Fruit fly (Drosophila melanogaster): ENCODE results near the gene CG3698.

Gene CG3698

dm6 chr3L:20841465-20842109 is 43.4 kb upstream of the CG3698 start, which contains the start of the genes CSN3 and CG11456 (continued):
- no peak for TF ChIP-seq CG7928 (GFP tag; optimal IDR thresholded peaks at IDR 0.05)
- peak; percentile 89 for TF ChIP-seq stwl (tag; optimal IDR thresholded peaks at IDR 0.05)
- TF ChIP-seq PHDP (tag; optimal IDR thresholded peaks at IDR 0.05), result no peak
- no peak for TF ChIP-seq CG6272 (GFP tag; IDR thresholded peaks at IDR 0.05)
- TF ChIP-seq CG2199 (GFP tag; IDR thresholded peaks at IDR 0.05), result 0 out of 3 replicates have a peak, but pooled peaks have one; percentile 47
- no peak for TF ChIP-seq CG6683 (GFP tag; optimal IDR thresholded peaks at IDR 0.05)
- TF ChIP-seq Opbp (GFP tag; IDR thresholded peaks at IDR 0.05; ENCODE audit: partially characterized antibody), result peak; percentile 71
- no peak for TF ChIP-seq gcm2 (GFP tag; optimal IDR thresholded peaks at IDR 0.05)
- TF ChIP-seq chinmo (GFP tag; IDR thresholded peaks at IDR 0.05; ENCODE audit: partially characterized antibody), result no peak
- TF ChIP-seq caup (GFP tag; optimal IDR thresholded peaks at IDR 0.05; ENCODE audit: severe bottlenecking), result peak; percentile 46
- no peak for TF ChIP-seq CG6813 (GFP tag; optimal IDR thresholded peaks at IDR 0.05)
- TF ChIP-seq CG1792 (GFP tag; optimal IDR thresholded peaks at IDR 0.05), result peak; percentile 24
- peak; percentile 61; the same call in 1 of the 3 replicates for TF ChIP-seq ken (GFP tag; IDR thresholded peaks at IDR 0.05)
- no peak for TF ChIP-seq grn (GFP tag; optimal IDR thresholded peaks at IDR 0.05)
- no peak for TF ChIP-seq CG10366 (GFP tag; IDR thresholded peaks at IDR 0.05)
- peak; percentile 43 for TF ChIP-seq scrt (GFP tag; optimal IDR thresholded peaks at IDR 0.05)
- no peak for TF ChIP-seq Fer2 (tag; optimal IDR thresholded peaks at IDR 0.05)
- peak; percentile 64 for TF ChIP-seq CG12155 (GFP tag; optimal IDR thresholded peaks at IDR 0.05)
- TF ChIP-seq trem (tag; optimal IDR thresholded peaks at IDR 0.05), result peak; percentile 70
- TF ChIP-seq B-H2 (GFP tag; optimal IDR thresholded peaks at IDR 0.05), result peak; percentile 55
- TF ChIP-seq CG11093 (GFP tag; IDR thresholded peaks at IDR 0.05), result no peak
- TF ChIP-seq tx (GFP tag; optimal IDR thresholded peaks at IDR 0.05), result peak; percentile 25
- TF ChIP-seq CG12219 (GFP tag; optimal IDR thresholded peaks at IDR 0.05), result no peak
- TF ChIP-seq CG5953 (GFP tag; IDR thresholded peaks at IDR 0.05), result no peak
- no peak for TF ChIP-seq CG6765 (GFP tag; optimal IDR thresholded peaks at IDR 0.05)
- peak; percentile 40 for TF ChIP-seq Hr3 (GFP tag; optimal IDR thresholded peaks at IDR 0.05)
- peak; percentile 23 for TF ChIP-seq CG18599 (GFP tag; optimal IDR thresholded peaks at IDR 0.05)
- no peak for TF ChIP-seq cg (GFP tag; optimal IDR thresholded peaks at IDR 0.05)
- TF ChIP-seq dmrt11E (tag; optimal IDR thresholded peaks at IDR 0.05), result no peak
- peak; percentile 58 for TF ChIP-seq CG34224 (GFP tag; IDR thresholded peaks at IDR 0.05; ENCODE audit: partially characterized antibody)
- no peak for TF ChIP-seq Optix (GFP tag; IDR thresholded peaks at IDR 0.05)
- TF ChIP-seq aop (GFP tag; IDR thresholded peaks at IDR 0.05), result no peak
- no peak for TF ChIP-seq ase (GFP tag; IDR thresholded peaks at IDR 0.05)
- TF ChIP-seq CG14050 (GFP tag; IDR thresholded peaks at IDR 0.05), result no peak
- TF ChIP-seq Taf1 (GFP tag; IDR thresholded peaks at IDR 0.05), result peak; percentile 44; the same call in 1 of the 2 replicates
- TF ChIP-seq CG7963 (GFP tag; IDR thresholded peaks at IDR 0.05; ENCODE audit: partially characterized antibody), result peak; percentile 72
- TF ChIP-seq Atf6 (GFP tag; IDR thresholded peaks at IDR 0.05), result no peak
- no peak for TF ChIP-seq peb (GFP tag; IDR thresholded peaks at IDR 0.05)
- peak; percentile 67 for TF ChIP-seq CG16813 (GFP tag; IDR thresholded peaks at IDR 0.05; ENCODE audit: partially characterized antibody)
- peak; percentile 38; the same call in 2 of the 3 replicates for TF ChIP-seq zen2 (GFP tag; IDR thresholded peaks at IDR 0.05; ENCODE audit: partially characterized antibody)
- TF ChIP-seq CG31365 (tag; optimal IDR thresholded peaks at IDR 0.05), result no peak
- no peak for TF ChIP-seq tap (tag; optimal IDR thresholded peaks at IDR 0.05)
- TF ChIP-seq pan (optimal IDR thresholded peaks at IDR 0.05), result no peak
- peak in 1 of 2 experiments; percentile 59 for TF ChIP-seq pan (GFP tag; optimal IDR thresholded peaks at IDR 0.05 in 1 of 2, IDR thresholded peaks at IDR 0.05 in 1 of 2)
- TF ChIP-seq CG4424 (GFP tag; optimal IDR thresholded peaks at IDR 0.05), result peak; percentile 48
- TF ChIP-seq CG1603 (tag; optimal IDR thresholded peaks at IDR 0.05), result peak; percentile 65
- no peak for TF ChIP-seq CG12236 (GFP tag; optimal IDR thresholded peaks at IDR 0.05)
- no peak for TF ChIP-seq fru (optimal IDR thresholded peaks at IDR 0.05)
- no peak for TF ChIP-seq zf30C (GFP tag; optimal IDR thresholded peaks at IDR 0.05)
- peak; percentile 14 for TF ChIP-seq CG3281 (GFP tag; optimal IDR thresholded peaks at IDR 0.05)

Data from whole organism, embryonic.